Worm (Caenorhabditis elegans): Measurements from ENCODE around the gene F54C9.7.

ce11 chrII:8621883-8622282 is 48.7 kb downstream of the F54C9.7 start, which contains the start of gene T22C8.3:
- no peak for TF ChIP-seq ceh-36 (tag; optimal IDR thresholded peaks at IDR 0.05)
- TF ChIP-seq ama-1 (optimal IDR thresholded peaks at IDR 0.05): no peak
- no peak for TF ChIP-seq tbx-11 (GFP tag; IDR thresholded peaks at IDR 0.05)
- no peak for TF ChIP-seq ceh-13 (GFP tag; optimal IDR thresholded peaks at IDR 0.05)
- no peak for TF ChIP-seq ets-7 (tag; optimal IDR thresholded peaks at IDR 0.05)
- TF ChIP-seq tbx-37 (GFP tag; conservative IDR thresholded peaks at IDR 0.05): no peak
- no peak for TF ChIP-seq pes-1 (GFP tag; IDR thresholded peaks at IDR 0.05)
- TF ChIP-seq hmg-4 (GFP tag; optimal IDR thresholded peaks at IDR 0.05): no peak
- no peak for TF ChIP-seq flt-1 (GFP tag; IDR thresholded peaks at IDR 0.05)
- TF ChIP-seq hnd-1 (tag; optimal IDR thresholded peaks at IDR 0.05): no peak
- no peak for TF ChIP-seq F13C5.2 (tag; optimal IDR thresholded peaks at IDR 0.05)
